Worm (Caenorhabditis elegans) whole organism, late embryonic: ENCODE data around the gene fbxa-44.
"Not testable (repeated sequence)": the region's sequence is repeated elsewhere in the genome, so short reads cannot be mapped to it uniquely, and the experiment has no call there.

Experiments used
- T23F11.4 ChIP-seq: fragments of 200-800 bp; sonication (Bioruptor generic); optimal IDR thresholded peaks from 2 replicates; lab custom pipeline; 2018; ENCODE audit warnings: mild to moderate bottlenecking, missing genetic modification characterization, missing compliant biosample characterization
- elt-2 ChIP-seq: sonication (generic microtip); optimal IDR thresholded peaks from 2 replicates; lab custom pipeline; 2016; ENCODE audit warnings: missing genetic modification reagents, missing genetic modification characterization, missing compliant biosample characterization
- nfya-1 ChIP-seq: sonication (generic microtip); optimal IDR thresholded peaks from 2 replicates; lab custom pipeline; 2017; ENCODE audit warnings: missing genetic modification characterization, mild to moderate bottlenecking, missing compliant biosample characterization, antibody characterized with exemption, moderate library complexity
- pqm-1 ChIP-seq: sonication (generic microtip); optimal IDR thresholded peaks from 2 replicates; lab custom pipeline; 2016; ENCODE audit warnings: missing genetic modification characterization, missing compliant biosample characterization
- rnt-1 ChIP-seq: sonication (generic microtip); optimal IDR thresholded peaks from 2 replicates; lab custom pipeline; 2016; ENCODE audit warnings: missing genetic modification characterization, missing compliant biosample characterization
- tbx-2 ChIP-seq: sonication (generic microtip); optimal IDR thresholded peaks from 2 replicates; lab custom pipeline; 2016; ENCODE audit warnings: missing genetic modification characterization, missing compliant biosample characterization

The fbxa-44 gene

DNA sequence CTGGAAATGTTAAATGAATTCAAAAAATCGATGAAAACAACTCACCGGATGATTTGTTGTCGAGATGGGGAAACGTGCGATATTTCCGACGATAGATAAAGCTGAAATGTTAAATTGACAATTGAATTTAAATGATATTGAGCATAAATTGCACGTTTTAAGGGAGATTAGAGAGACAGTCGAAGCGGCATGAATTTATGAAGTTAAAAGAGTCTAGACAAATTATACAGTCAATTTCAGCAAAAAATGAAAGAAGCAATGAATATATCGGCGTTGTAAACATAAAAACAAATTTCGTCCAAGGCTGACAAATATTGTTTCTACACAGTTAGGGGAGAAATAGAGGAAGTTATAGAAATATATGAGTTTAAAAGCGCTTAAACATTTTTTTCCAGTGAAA, 38.3 kb downstream of the fbxa-44 start, which contains the start of gene Y102A5C.36:
Y102A5C.36 (minus strand) TSS at position 101 of the 400 bp plus-strand sequence.
- TF ChIP-seq rnt-1 (tag; lab: Kevin White, UChicago) (no peak), tbx-2 (tag; lab: Kevin White, UChicago) (no peak), T23F11.4 (GFP tag; lab: Kevin White, UChicago) (no peak)

DNA sequence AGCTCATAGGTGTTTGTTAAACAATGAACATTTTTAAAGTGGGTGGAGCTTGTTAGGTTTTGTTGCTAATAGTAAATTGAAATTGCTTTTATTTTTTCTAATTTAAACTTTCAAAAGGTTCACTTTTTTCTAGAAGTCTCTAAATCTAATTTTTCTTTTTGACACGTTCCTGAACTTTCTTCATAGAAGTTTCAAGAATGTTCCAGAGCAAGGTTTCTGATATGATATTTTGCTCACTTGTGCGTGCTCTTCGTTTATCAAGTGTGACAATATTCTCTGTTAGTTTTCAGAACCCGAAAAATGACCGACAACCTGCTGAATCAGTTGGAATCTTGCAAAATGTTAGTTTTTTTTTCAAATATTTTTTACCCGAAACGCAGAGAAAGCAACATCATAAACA, 49.7 kb downstream of the fbxa-44 start, which contains the start of gene fbxa-148:
fbxa-148 (plus strand) TSS at position 301 of the 400 bp plus-strand sequence.
- not testable (repeated sequence) for TF ChIP-seq pqm-1; nfya-1; elt-2 (tag; lab: Kevin White, UChicago)
